Fruit fly (Drosophila melanogaster) whole organism, pupa: Measurements from ENCODE around the gene CG34290.

Experiments
- CG15710 ChIP-seq: fragments of 200-800 bp; sonication (Bioruptor generic); optimal IDR thresholded peaks from 2 replicates; lab custom pipeline; 2018; ENCODE audit warnings: missing biosample characterization, mild to moderate bottlenecking, missing genetic modification characterization, moderate library complexity
- CG17806 ChIP-seq: fragments of 200-800 bp; sonication (Bioruptor generic); optimal IDR thresholded peaks from 2 replicates; lab custom pipeline; 2018; ENCODE audit warnings: missing biosample characterization, mild to moderate bottlenecking, missing genetic modification characterization, moderate library complexity
- CG8301 ChIP-seq: fragments of 200-800 bp; sonication (Bioruptor generic); optimal IDR thresholded peaks from 2 replicates; lab custom pipeline; 2018; ENCODE audit warnings: missing biosample characterization, mild to moderate bottlenecking, missing genetic modification characterization
- CG9948 ChIP-seq: fragments of 200-800 bp; sonication (Bioruptor generic); optimal IDR thresholded peaks from 2 replicates; lab custom pipeline; 2018; ENCODE audit warnings: missing biosample characterization, mild to moderate bottlenecking, missing genetic modification characterization, moderate library complexity
- D1 ChIP-seq: fragments of 200-800 bp; sonication (Bioruptor generic); optimal IDR thresholded peaks from 2 replicates; lab custom pipeline; 2018; ENCODE audit warnings: missing biosample characterization, mild to moderate bottlenecking, missing genetic modification characterization, moderate library complexity
- EcR ChIP-seq: fragments of 200-800 bp; sonication (Bioruptor generic); optimal IDR thresholded peaks from 3 replicates; lab custom pipeline; 2019; ENCODE audit warnings: missing biosample characterization, missing genetic modification characterization, mild to moderate bottlenecking, moderate library complexity, missing genetic modification reagents
- Ets98B ChIP-seq: fragments of 200-800 bp; sonication (Bioruptor generic); IDR thresholded peaks from 2 replicates; pipeline ENCODE4 v1.3.6; 2022; ENCODE audit warnings: missing biosample characterization, missing genetic modification characterization

dm6 chr3R:24260041-24260379, 29.6 kb downstream of the CG34290 start:
- no peak for TF ChIP-seq CG9948 (tag; lab: Kevin White, UChicago)
- no peak for TF ChIP-seq EcR (GFP tag; lab: Kevin White, UChicago)
- no peak for TF ChIP-seq CG8301
- no peak for TF ChIP-seq Ets98B (GFP tag; lab: Robert Waterston, UW)
- TF ChIP-seq CG15710 (tag; lab: Kevin White, UChicago): no peak
- TF ChIP-seq CG17806: no peak
- no peak for TF ChIP-seq D1
